Fruit fly (Drosophila melanogaster): ENCODE results near the gene AdipoR.

AdipoR gene

dm6 chr3R:22564076-22564475, 16.4 kb upstream of the AdipoR start:
- TF ChIP-seq rgr (GFP tag; optimal IDR thresholded peaks at IDR 0.05): no peak

dm6 chr3R:22562502-22562901, 14.9 kb upstream of the AdipoR start, which contains the start of gene sit:
sit (minus strand) TSS chr3R:22562572.
- TF ChIP-seq foxo (GFP tag; optimal IDR thresholded peaks at IDR 0.05) (no peak), Mio (GFP tag; optimal IDR thresholded peaks at IDR 0.05) (no peak), pan (optimal IDR thresholded peaks at IDR 0.05) (no peak), HLH106 (tag; optimal IDR thresholded peaks at IDR 0.05) (no peak)

- no peak for TF ChIP-seq CrebA (GFP tag; optimal IDR thresholded peaks at IDR 0.05; ENCODE audit: borderline replicate concordance)
- TF ChIP-seq usp (GFP tag; optimal IDR thresholded peaks at IDR 0.05): no peak
- no peak for TF ChIP-seq pan (optimal IDR thresholded peaks at IDR 0.05)
- no peak for TF ChIP-seq Hr83 (GFP tag; optimal IDR thresholded peaks at IDR 0.05; ENCODE audit: poor library complexity, severe bottlenecking)
- TF ChIP-seq dl (GFP tag; optimal IDR thresholded peaks at IDR 0.05; ENCODE audit: insufficient read depth in 1 of 2, partially characterized antibody in 2 of 2): no peak
- TF ChIP-seq CG9705 (GFP tag; optimal IDR thresholded peaks at IDR 0.05): no peak
- TF ChIP-seq Hr78 (GFP tag; optimal IDR thresholded peaks at IDR 0.05): no peak
- TF ChIP-seq woc (GFP tag; optimal IDR thresholded peaks at IDR 0.05): no peak
- no peak for TF ChIP-seq Abd-B (GFP tag; optimal IDR thresholded peaks at IDR 0.05)
- no peak for TF ChIP-seq fru (GFP tag; optimal IDR thresholded peaks at IDR 0.05)
- no peak for TF ChIP-seq Myc (optimal IDR thresholded peaks at IDR 0.05)
- TF ChIP-seq N (GFP tag; optimal IDR thresholded peaks at IDR 0.05): no peak
These were observed 12.6 kb upstream of the AdipoR start for dm6 chr3R:22560224-22560623.

DNA sequence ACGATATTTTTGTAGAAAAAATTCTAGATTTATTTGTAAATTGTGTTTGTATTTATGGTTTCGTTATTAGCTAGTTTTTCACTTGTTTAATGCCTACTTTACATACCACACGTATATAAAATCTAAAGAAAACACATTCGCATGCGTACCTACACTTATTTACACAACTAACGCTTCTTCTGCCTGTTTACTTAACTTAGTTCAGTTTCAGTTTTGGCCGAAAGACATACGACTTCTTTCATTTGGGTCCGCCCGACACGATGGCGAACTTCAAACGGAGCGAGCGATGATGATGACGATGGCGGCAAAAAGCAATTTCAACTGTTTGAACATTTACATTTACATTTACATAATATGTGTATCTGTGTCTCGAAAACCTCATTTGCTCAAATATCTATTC, 10.8 kb upstream of the AdipoR start:
- TF ChIP-seq sage (GFP tag; optimal IDR thresholded peaks at IDR 0.05): no peak
- no peak for TF ChIP-seq CG32264 (GFP tag; optimal IDR thresholded peaks at IDR 0.05)
- no peak for TF ChIP-seq Hnf4 (GFP tag; optimal IDR thresholded peaks at IDR 0.05)
- no peak for TF ChIP-seq br (GFP tag; optimal IDR thresholded peaks at IDR 0.05)
- TF ChIP-seq h (GFP tag; optimal IDR thresholded peaks at IDR 0.05): no peak
- no peak for TF ChIP-seq dsf (GFP tag; optimal IDR thresholded peaks at IDR 0.05; ENCODE audit: borderline replicate concordance)
- no peak for TF ChIP-seq ey (GFP tag; optimal IDR thresholded peaks at IDR 0.05)
- no peak for TF ChIP-seq dmrt93B (GFP tag; optimal IDR thresholded peaks at IDR 0.05)

DNA sequence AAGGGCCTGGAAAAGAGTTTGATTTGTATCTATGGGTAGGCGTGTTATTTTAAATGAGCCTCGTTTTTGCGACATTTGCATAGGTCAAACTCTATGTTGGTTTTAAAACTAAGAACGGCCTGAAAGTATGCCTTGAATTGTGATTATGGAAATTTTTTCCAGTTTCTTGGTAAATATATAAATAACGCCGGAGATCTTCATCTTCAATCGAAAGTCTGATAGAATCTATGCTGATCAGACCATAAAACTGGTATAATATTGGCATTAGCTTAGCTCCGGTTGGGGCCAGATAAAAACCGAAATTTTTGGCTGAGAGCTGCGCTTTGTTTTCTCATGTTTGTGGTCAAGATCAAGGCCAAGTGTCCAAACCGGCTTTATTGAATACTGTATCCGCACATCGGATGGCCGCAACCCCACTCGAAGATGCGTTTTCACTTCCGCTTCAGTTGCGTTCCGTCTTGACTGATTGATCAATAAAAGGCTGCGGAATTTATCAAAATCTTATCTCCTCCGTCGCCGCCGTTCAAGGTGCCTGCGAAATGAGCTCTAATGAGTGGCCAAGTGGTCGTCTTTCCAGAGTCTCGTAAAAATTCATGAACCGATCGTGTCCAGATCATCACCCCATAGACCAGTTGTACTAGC, 9.6 kb upstream of the AdipoR start:
- TF ChIP-seq Sp1 (GFP tag; optimal IDR thresholded peaks at IDR 0.05): no peak
- TF ChIP-seq GATAd (GFP tag; optimal IDR thresholded peaks at IDR 0.05): no peak
- no peak for TF ChIP-seq foxo (GFP tag; optimal IDR thresholded peaks at IDR 0.05)

- TF ChIP-seq GATAd (GFP tag; optimal IDR thresholded peaks at IDR 0.05) (no peak), CrebA (GFP tag; optimal IDR thresholded peaks at IDR 0.05; ENCODE audit: borderline replicate concordance) (no peak), Hnf4 (GFP tag; optimal IDR thresholded peaks at IDR 0.05) (no peak), Dif (GFP tag; optimal IDR thresholded peaks at IDR 0.05; ENCODE audit: partially characterized antibody) (no peak), Hr83 (GFP tag; optimal IDR thresholded peaks at IDR 0.05; ENCODE audit: poor library complexity, severe bottlenecking) (no peak), dl (GFP tag; optimal IDR thresholded peaks at IDR 0.05; ENCODE audit: insufficient read depth in 1 of 2, partially characterized antibody in 2 of 2) (no peak), h (GFP tag; optimal IDR thresholded peaks at IDR 0.05) (no peak), CG9705 (GFP tag; optimal IDR thresholded peaks at IDR 0.05) (no peak), Hr78 (GFP tag; optimal IDR thresholded peaks at IDR 0.05) (no peak), Jra (GFP tag; optimal IDR thresholded peaks at IDR 0.05) (no peak), fru (GFP tag; optimal IDR thresholded peaks at IDR 0.05) (no peak), HLH106 (tag; optimal IDR thresholded peaks at IDR 0.05) (no peak), N (GFP tag; optimal IDR thresholded peaks at IDR 0.05) (no peak)
These were observed 5.0 kb upstream of the AdipoR start for dm6 chr3R:22552686-22553085.

Data from whole organism, wandering third instar larva.